Worm (Caenorhabditis elegans): ENCODE results near the gene cca-1.

ce11 chrX:7898131-7898530 is 22.4 kb upstream of the cca-1 start:
- TF ChIP-seq med-1 (GFP tag; optimal IDR thresholded peaks at IDR 0.05; ENCODE audit: insufficient read depth) (no peak), ztf-23 (GFP tag; IDR thresholded peaks at IDR 0.05) (no peak)

Measured in whole organism, midembryonic.